Fruit fly (Drosophila melanogaster) whole organism, embryonic: ENCODE measurements around the gene Muc18B.

ENCODE experiments used
- ATbp ChIP-seq: fragments of 200-800 bp; sonication (Bioruptor generic); optimal IDR thresholded peaks from 2 replicates; lab custom pipeline; 2017; ENCODE audit warnings: missing biosample characterization, mild to moderate bottlenecking, missing genetic modification characterization, missing genetic modification reagents
- B-H2 ChIP-seq: fragments of 200-800 bp; sonication (Bioruptor generic); optimal IDR thresholded peaks from 2 replicates; lab custom pipeline; 2018; ENCODE audit warnings: missing biosample characterization, mild to moderate bottlenecking, missing genetic modification characterization
- CG10267 ChIP-seq: fragments of 200-800 bp; sonication (Bioruptor generic); optimal IDR thresholded peaks from 2 replicates; lab custom pipeline; 2018; ENCODE audit warnings: missing biosample characterization, mild to moderate bottlenecking, missing genetic modification characterization, moderate library complexity
- CG10321 ChIP-seq: fragments of 200-800 bp; sonication (Bioruptor generic); IDR thresholded peaks from 2 replicates; pipeline ENCODE4 v1.3.6; 2022; ENCODE audit warnings: missing biosample characterization, missing genetic modification characterization
- CG11456 ChIP-seq: fragments of 200-800 bp; sonication (Bioruptor generic); IDR thresholded peaks from 3 replicates; pipeline ENCODE4 v1.3.6; 2022; ENCODE audit warnings: missing biosample characterization, missing genetic modification characterization
- CG11504 ChIP-seq: fragments of 200-800 bp; sonication (Bioruptor generic); optimal IDR thresholded peaks from 3 replicates; lab custom pipeline; 2019; ENCODE audit warnings: missing biosample characterization, mild to moderate bottlenecking, missing genetic modification characterization, moderate library complexity
- CG11723 ChIP-seq: fragments of 200-800 bp; sonication (Bioruptor generic); optimal IDR thresholded peaks from 2 replicates; lab custom pipeline; 2017; ENCODE audit warnings: missing biosample characterization, mild to moderate bottlenecking, missing genetic modification characterization
- CG12236 ChIP-seq: fragments of 200-800 bp; sonication (Bioruptor generic); optimal IDR thresholded peaks from 2 replicates; lab custom pipeline; 2016; ENCODE audit warnings: missing biosample characterization, missing genetic modification characterization
- CG13123 ChIP-seq: fragments of 200-800 bp; sonication (Bioruptor generic); optimal IDR thresholded peaks from 2 replicates; lab custom pipeline; 2016; ENCODE audit warnings: missing biosample characterization, missing genetic modification characterization
- CG13624 ChIP-seq: fragments of 200-800 bp; sonication (Bioruptor generic); optimal IDR thresholded peaks from 2 replicates; lab custom pipeline; 2016; ENCODE audit warnings: missing biosample characterization, missing genetic modification characterization
- CG14014 ChIP-seq: fragments of 200-800 bp; sonication (Bioruptor generic); IDR thresholded peaks from 2 replicates; pipeline ENCODE4 v1.3.6; 2022; ENCODE audit warnings: missing biosample characterization, missing genetic modification characterization
- CG15601 ChIP-seq: fragments of 200-800 bp; sonication (Bioruptor generic); optimal IDR thresholded peaks from 3 replicates; lab custom pipeline; 2019; ENCODE audit warnings: missing biosample characterization, mild to moderate bottlenecking, missing genetic modification characterization, moderate library complexity
- CG1602 ChIP-seq: fragments of 200-800 bp; sonication (Bioruptor generic); optimal IDR thresholded peaks from 3 replicates; lab custom pipeline; 2016; ENCODE audit warnings: missing biosample characterization, missing genetic modification characterization
- CG1792 ChIP-seq: fragments of 200-800 bp; sonication (Bioruptor generic); optimal IDR thresholded peaks from 2 replicates; lab custom pipeline; 2016; ENCODE audit warnings: missing biosample characterization, missing genetic modification characterization
- CG18476 ChIP-seq: fragments of 200-800 bp; sonication (Bioruptor generic); optimal IDR thresholded peaks from 2 replicates; lab custom pipeline; 2016; ENCODE audit warnings: missing biosample characterization, mild to moderate bottlenecking, missing genetic modification characterization
- CG18599 ChIP-seq: fragments of 200-800 bp; sonication (Bioruptor generic); optimal IDR thresholded peaks from 3 replicates; lab custom pipeline; 2017; ENCODE audit warnings: missing biosample characterization, missing genetic modification characterization, mild to moderate bottlenecking, moderate library complexity, missing genetic modification reagents
- CG2678 ChIP-seq: fragments of 200-800 bp; sonication (Bioruptor generic); optimal IDR thresholded peaks from 3 replicates; lab custom pipeline; 2019; ENCODE audit warnings: missing biosample characterization, mild to moderate bottlenecking, missing genetic modification characterization, moderate library complexity
- CG2875 ChIP-seq: fragments of 200-800 bp; sonication (Bioruptor generic); optimal IDR thresholded peaks from 2 replicates; lab custom pipeline; 2017; ENCODE audit warnings: missing biosample characterization, mild to moderate bottlenecking, missing genetic modification characterization, missing genetic modification reagents
- CG30431 ChIP-seq: fragments of 200-800 bp; sonication (Bioruptor generic); optimal IDR thresholded peaks from 2 replicates; lab custom pipeline; 2017; ENCODE audit warnings: missing biosample characterization, missing genetic modification characterization
- CG42726 ChIP-seq: fragments of 200-800 bp; sonication (Bioruptor generic); IDR thresholded peaks from 2 replicates; pipeline ENCODE4 v1.3.6; 2022; ENCODE audit warnings: missing biosample characterization, missing genetic modification characterization; ENCODE audit not compliant: partially characterized antibody
- CG4328 ChIP-seq: fragments of 200-800 bp; sonication (Bioruptor generic); optimal IDR thresholded peaks from 3 replicates; lab custom pipeline; 2017; ENCODE audit warnings: missing biosample characterization, missing genetic modification reagents, missing genetic modification characterization
- CG6175 ChIP-seq: fragments of 200-800 bp; sonication (Bioruptor generic); IDR thresholded peaks from 3 replicates; pipeline ENCODE4 v1.3.6; 2022; ENCODE audit warnings: missing biosample characterization, missing genetic modification characterization
- CG6254 ChIP-seq: fragments of 200-800 bp; sonication (Bioruptor generic); optimal IDR thresholded peaks from 3 replicates; lab custom pipeline; 2017; ENCODE audit warnings: mild to moderate bottlenecking, missing biosample characterization, missing genetic modification reagents, missing genetic modification characterization
- CG7372 ChIP-seq: fragments of 200-800 bp; sonication (Bioruptor generic); IDR thresholded peaks from 2 replicates; pipeline ENCODE4 v1.3.6; 2022; ENCODE audit warnings: missing biosample characterization, missing genetic modification characterization
- CG7987 ChIP-seq: fragments of 200-800 bp; sonication (Bioruptor generic); optimal IDR thresholded peaks from 2 replicates; lab custom pipeline; 2018; ENCODE audit warnings: missing biosample characterization, mild to moderate bottlenecking, missing genetic modification characterization, moderate library complexity
- CG8478 ChIP-seq: fragments of >200 bp; optimal IDR thresholded peaks from 2 replicates; lab custom pipeline; 2018
- CG8765 ChIP-seq: fragments of 200-800 bp; sonication (Bioruptor generic); IDR thresholded peaks from 2 replicates; pipeline ENCODE4 v1.3.6; 2022; ENCODE audit warnings: missing biosample characterization, missing genetic modification characterization
- Doc2 ChIP-seq: fragments of 200-800 bp; sonication (Bioruptor generic); IDR thresholded peaks from 2 replicates; pipeline ENCODE4 v1.3.6; 2022; ENCODE audit warnings: missing biosample characterization, missing genetic modification characterization
- H15 ChIP-seq: fragments of 200-800 bp; sonication (Bioruptor generic); IDR thresholded peaks from 3 replicates; pipeline ENCODE4 v1.3.6; 2022; ENCODE audit warnings: missing biosample characterization, missing genetic modification characterization
- Lhr ChIP-seq: fragments of 200-800 bp; sonication (Bioruptor generic); optimal IDR thresholded peaks from 3 replicates; lab custom pipeline; 2017; ENCODE audit warnings: mild to moderate bottlenecking, missing biosample characterization, missing genetic modification reagents, missing genetic modification characterization
- Mad ChIP-seq: fragments of 200-800 bp; sonication (Bioruptor generic); optimal IDR thresholded peaks from 2 replicates; lab custom pipeline; 2016; ENCODE audit warnings: missing biosample characterization, missing genetic modification characterization
- Nf-YC ChIP-seq: fragments of 200-800 bp; optimal IDR thresholded peaks from 3 replicates; lab custom pipeline; 2019; ENCODE audit warnings: missing biosample characterization, mild to moderate bottlenecking, missing genetic modification characterization, moderate library complexity
- Opbp ChIP-seq: fragments of 200-800 bp; sonication (Bioruptor generic); IDR thresholded peaks from 3 replicates; pipeline ENCODE4 v1.3.6; 2022; ENCODE audit warnings: missing biosample characterization, missing genetic modification characterization; ENCODE audit not compliant: partially characterized antibody
- Side ChIP-seq: fragments of 200-800 bp; sonication (Bioruptor generic); optimal IDR thresholded peaks from 2 replicates; lab custom pipeline; 2016; ENCODE audit warnings: missing biosample characterization, missing genetic modification characterization
- al ChIP-seq: fragments of 200-800 bp; sonication (Bioruptor generic); IDR thresholded peaks from 2 replicates; pipeline ENCODE4 v1.3.6; 2022; ENCODE audit warnings: missing biosample characterization, missing genetic modification characterization
- bcd ChIP-seq: fragments of 200-800 bp; sonication (Bioruptor generic); optimal IDR thresholded peaks from 2 replicates; lab custom pipeline; 2017; ENCODE audit warnings: missing biosample characterization, mild to moderate bottlenecking, missing genetic modification characterization
- cg ChIP-seq: fragments of 200-800 bp; sonication (Bioruptor generic); optimal IDR thresholded peaks from 3 replicates; lab custom pipeline; 2019; ENCODE audit warnings: missing biosample characterization, mild to moderate bottlenecking, missing genetic modification characterization, moderate library complexity
- chm ChIP-seq: fragments of 200-800 bp; sonication (Bioruptor generic); IDR thresholded peaks from 2 replicates; pipeline ENCODE4 v1.3.6; 2022; ENCODE audit warnings: missing biosample characterization, missing genetic modification characterization
- fd3F ChIP-seq: fragments of 200-800 bp; sonication (Bioruptor generic); optimal IDR thresholded peaks from 2 replicates; lab custom pipeline; 2018; ENCODE audit warnings: missing biosample characterization, mild to moderate bottlenecking, missing genetic modification characterization, moderate library complexity
- fd64A ChIP-seq: fragments of 200-800 bp; sonication (Bioruptor generic); optimal IDR thresholded peaks from 3 replicates; lab custom pipeline; 2018; ENCODE audit warnings: missing biosample characterization, mild to moderate bottlenecking, missing genetic modification characterization
- gsb ChIP-seq: fragments of 200-800 bp; sonication (Bioruptor generic); IDR thresholded peaks from 2 replicates; pipeline ENCODE4 v1.3.6; 2022; ENCODE audit warnings: missing biosample characterization, missing genetic modification characterization
- h ChIP-seq: fragments of >200 bp; optimal IDR thresholded peaks from 2 replicates; lab custom pipeline; 2017
- ind ChIP-seq: fragments of 200-800 bp; sonication (Bioruptor generic); optimal IDR thresholded peaks from 3 replicates; lab custom pipeline; 2016; ENCODE audit warnings: missing biosample characterization, missing genetic modification characterization
- klu ChIP-seq: fragments of 200-800 bp; sonication (Bioruptor generic); IDR thresholded peaks from 2 replicates; pipeline ENCODE4 v1.3.6; 2022; ENCODE audit warnings: missing biosample characterization, missing genetic modification characterization
- kni ChIP-seq: fragments of 200-800 bp; sonication (Bioruptor generic); optimal IDR thresholded peaks from 3 replicates; lab custom pipeline; 2017; ENCODE audit warnings: mild to moderate bottlenecking, missing biosample characterization, missing genetic modification reagents, missing genetic modification characterization
- lov ChIP-seq, 2 experiments: fragments of 200-800 bp in 1 of 2; fragments of >200 bp in 1 of 2; sonication (Bioruptor generic) in 1 of 2; IDR thresholded peaks in 1 of 2; optimal IDR thresholded peaks in 1 of 2; 2 replicates in 1 of 2; 3 replicates in 1 of 2; pipeline versions ENCODE4 v1.3.6 to Lab custom; 2017 to 2022; ENCODE audit warnings: missing biosample characterization in 1 of 2, missing genetic modification characterization in 1 of 2
- repo ChIP-seq: fragments of 200-800 bp; sonication (Bioruptor generic); optimal IDR thresholded peaks from 2 replicates; lab custom pipeline; 2016; ENCODE audit warnings: missing biosample characterization, missing genetic modification characterization
- row ChIP-seq: fragments of 200-800 bp; sonication (Bioruptor generic); IDR thresholded peaks from 3 replicates; pipeline ENCODE4 v1.3.6; 2022; ENCODE audit warnings: missing biosample characterization, missing genetic modification characterization
- sens-2 ChIP-seq: fragments of 200-800 bp; sonication (Bioruptor generic); IDR thresholded peaks from 2 replicates; pipeline ENCODE4 v1.3.6; 2022; ENCODE audit warnings: missing biosample characterization, missing genetic modification characterization
- trem ChIP-seq: fragments of 200-800 bp; optimal IDR thresholded peaks from 3 replicates; lab custom pipeline; 2019; ENCODE audit warnings: missing biosample characterization, mild to moderate bottlenecking, missing genetic modification characterization, moderate library complexity
- vvl ChIP-seq: fragments of 200-800 bp; sonication (Bioruptor generic); IDR thresholded peaks from 2 replicates; pipeline ENCODE4 v1.3.6; 2022; ENCODE audit warnings: missing biosample characterization, missing genetic modification characterization
- zf30C ChIP-seq: fragments of 200-800 bp; sonication (Bioruptor generic); optimal IDR thresholded peaks from 3 replicates; lab custom pipeline; 2018; ENCODE audit warnings: missing biosample characterization, mild to moderate bottlenecking, missing genetic modification characterization

Muc18B gene

dm6 chrX:19243379-19243834 is 28.1 kb downstream of the Muc18B start, which contains the start of gene CG7889 (continued):
- no peak for TF ChIP-seq sens-2
- no peak for TF ChIP-seq ATbp (GFP tag; lab: Kevin White, UChicago)
- no peak for TF ChIP-seq Mad (GFP tag; lab: Kevin White, UChicago)
- peak; percentile 6; the same call in 1 of the 2 replicates for TF ChIP-seq klu
- no peak for TF ChIP-seq CG7987 (GFP tag; lab: Kevin White, UChicago)
- TF ChIP-seq CG18599: peak; percentile 49
- no peak for TF ChIP-seq Doc2 (GFP tag; lab: Robert Waterston, UW)
- no peak for TF ChIP-seq CG6254 (GFP tag; lab: Kevin White, UChicago)
- TF ChIP-seq h (lab: Kevin White, UChicago): no peak
- no peak for TF ChIP-seq cg (GFP tag; lab: Kevin White, UChicago)
- peak; percentile 7 for TF ChIP-seq B-H2 (GFP tag; lab: Kevin White, UChicago)
- TF ChIP-seq CG8765 (GFP tag; lab: Robert Waterston, UW): no peak
- no peak for TF ChIP-seq lov (optimal IDR thresholded peaks at IDR 0.05; lab: Kevin White, UChicago)
- no peak for TF ChIP-seq lov (GFP tag; IDR thresholded peaks at IDR 0.05; lab: Robert Waterston, UW)
- TF ChIP-seq CG15601: peak; percentile 39
- TF ChIP-seq CG42726: no peak
- peak; percentile 15 for TF ChIP-seq Side
- no peak for TF ChIP-seq CG10321
- peak; percentile 8 for TF ChIP-seq ind (GFP tag; lab: Kevin White, UChicago)
- no peak for TF ChIP-seq CG1792 (GFP tag; lab: Kevin White, UChicago)
- no peak for TF ChIP-seq CG8478 (lab: Kevin White, UChicago)
- no peak for TF ChIP-seq fd3F
- no peak for TF ChIP-seq H15 (GFP tag; lab: Robert Waterston, UW)
- no peak for TF ChIP-seq CG4328
- TF ChIP-seq CG2875 (GFP tag; lab: Kevin White, UChicago): no peak
- no peak for TF ChIP-seq CG30431 (GFP tag; lab: Kevin White, UChicago)
- no peak for TF ChIP-seq repo
- TF ChIP-seq CG13123 (GFP tag; lab: Kevin White, UChicago): no peak
- TF ChIP-seq row (GFP tag; lab: Robert Waterston, UW): peak; percentile 81
- no peak for TF ChIP-seq fd64A (GFP tag; lab: Kevin White, UChicago)
- no peak for TF ChIP-seq CG11723 (GFP tag; lab: Kevin White, UChicago)
- TF ChIP-seq chm (GFP tag; lab: Robert Waterston, UW): no peak
- no peak for TF ChIP-seq zf30C
- TF ChIP-seq CG14014 (GFP tag; lab: Robert Waterston, UW): peak; percentile 26; the same call in 1 of the 2 replicates
- TF ChIP-seq CG13624 (GFP tag; lab: Kevin White, UChicago): no peak
- no peak for TF ChIP-seq vvl
- no peak for TF ChIP-seq CG6175 (GFP tag; lab: Robert Waterston, UW)
- TF ChIP-seq kni: no peak
- TF ChIP-seq CG2678 (tag; lab: Kevin White, UChicago): peak; percentile 61
- peak; percentile 23 for TF ChIP-seq bcd
- peak; percentile 21 for TF ChIP-seq CG18476 (GFP tag; lab: Kevin White, UChicago)
- TF ChIP-seq trem (tag; lab: Kevin White, UChicago): peak; percentile 7
- TF ChIP-seq CG11504 (tag; lab: Kevin White, UChicago): peak; percentile 50
- no peak for TF ChIP-seq CG1602 (GFP tag; lab: Kevin White, UChicago)
- no peak for TF ChIP-seq CG7372 (GFP tag; lab: Robert Waterston, UW)
- TF ChIP-seq Nf-YC (tag; lab: Kevin White, UChicago): peak; percentile 25
- no peak for TF ChIP-seq al (GFP tag; lab: Robert Waterston, UW)
- no peak for TF ChIP-seq CG11456 (GFP tag; lab: Robert Waterston, UW)
- TF ChIP-seq Opbp (GFP tag; lab: Robert Waterston, UW): no peak
- no peak for TF ChIP-seq gsb (GFP tag; lab: Robert Waterston, UW)
- TF ChIP-seq CG10267 (tag; lab: Kevin White, UChicago): peak; percentile 34
- no peak for TF ChIP-seq Lhr
- no peak for TF ChIP-seq CG12236 (GFP tag; lab: Kevin White, UChicago)
